Fruit fly (Drosophila melanogaster) whole organism, prepupa: ENCODE results near the gene mdlc.

Experiments used
- Blimp-1 ChIP-seq: fragments of 200-800 bp; sonication (Bioruptor generic); optimal IDR thresholded peaks from 3 replicates; lab custom pipeline; 2017; ENCODE audit warnings: missing biosample characterization, missing genetic modification characterization, mild to moderate bottlenecking, moderate library complexity, missing genetic modification reagents
- CG11902 ChIP-seq: fragments of 200-800 bp; sonication (Bioruptor generic); optimal IDR thresholded peaks from 3 replicates; lab custom pipeline; 2016; ENCODE audit warnings: missing biosample characterization, missing genetic modification characterization
- CG3919 ChIP-seq: fragments of 200-800 bp; sonication (Bioruptor generic); optimal IDR thresholded peaks from 3 replicates; lab custom pipeline; 2016; ENCODE audit warnings: missing biosample characterization, missing genetic modification characterization
- Gug ChIP-seq: fragments of 200-800 bp; sonication (Bioruptor generic); IDR thresholded peaks from 2 replicates; pipeline ENCODE4 v1.3.6; 2022; ENCODE audit warnings: missing biosample characterization, missing genetic modification characterization
- Lpt ChIP-seq: fragments of 200-800 bp; sonication (Bioruptor generic); optimal IDR thresholded peaks from 3 replicates; lab custom pipeline; 2016; ENCODE audit warnings: missing biosample characterization, missing genetic modification characterization
- Smox ChIP-seq: fragments of 200-800 bp; sonication (Bioruptor generic); optimal IDR thresholded peaks from 3 replicates; lab custom pipeline; 2016; ENCODE audit warnings: missing biosample characterization, missing genetic modification characterization
- Sox15 ChIP-seq: fragments of 200-800 bp; sonication (Bioruptor generic); optimal IDR thresholded peaks from 3 replicates; lab custom pipeline; 2016; ENCODE audit warnings: missing biosample characterization, missing genetic modification characterization
- fkh ChIP-seq: fragments of 200-800 bp; sonication (Bioruptor generic); optimal IDR thresholded peaks from 3 replicates; lab custom pipeline; 2017; ENCODE audit warnings: missing biosample characterization, mild to moderate bottlenecking, missing genetic modification characterization, moderate library complexity

DNA sequence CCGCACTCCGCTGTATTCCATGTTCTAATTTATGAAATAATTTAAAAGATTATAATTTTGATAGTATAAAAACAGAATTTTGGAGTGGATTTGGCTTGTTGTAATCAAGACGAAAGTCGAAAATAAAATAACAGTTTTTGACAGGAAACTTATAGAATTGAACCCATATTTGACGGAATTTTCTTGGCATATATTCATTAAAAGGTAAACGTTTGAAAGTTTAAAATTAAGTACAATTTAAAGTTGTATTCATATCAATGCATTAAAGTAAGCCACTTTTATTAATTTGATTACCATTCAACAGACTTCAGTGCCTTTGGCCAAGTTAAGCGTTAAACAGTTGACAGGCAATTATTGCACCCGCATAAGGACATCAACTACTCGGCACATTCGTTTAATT is 50.3 kb downstream of the mdlc start, which contains the start of gene CG31206:
- TF ChIP-seq CG11902 (GFP tag; lab: Kevin White, UChicago) (no peak), Lpt (GFP tag; lab: Kevin White, UChicago) (no peak), CG3919 (GFP tag; lab: Kevin White, UChicago) (no peak), fkh (GFP tag; lab: Kevin White, UChicago) (no peak), Smox (no peak), Sox15 (GFP tag; lab: Kevin White, UChicago) (no peak), Gug (GFP tag; lab: Robert Waterston, UW) (no peak), Blimp-1 (no peak)
